Fruit fly (Drosophila melanogaster): ENCODE results near the gene CG6149.

The CG6149 gene

dm6 chr3L:11448349-11448748, 13.1 kb upstream of the CG6149 start:
- TF ChIP-seq Myc (optimal IDR thresholded peaks at IDR 0.05): no peak
- no peak for TF ChIP-seq ttk (optimal IDR thresholded peaks at IDR 0.05)
- no peak for TF ChIP-seq psq (optimal IDR thresholded peaks at IDR 0.05)
- no peak for TF ChIP-seq Sin3A (optimal IDR thresholded peaks at IDR 0.05)
- no peak for TF ChIP-seq insv (optimal IDR thresholded peaks at IDR 0.05)
- TF ChIP-seq h (optimal IDR thresholded peaks at IDR 0.05): no peak

dm6 chr3L:11447022-11447728, 11.9 kb upstream of the CG6149 start:
- TF ChIP-seq ttk (optimal IDR thresholded peaks at IDR 0.05) (no peak), psq (optimal IDR thresholded peaks at IDR 0.05) (no peak), h (optimal IDR thresholded peaks at IDR 0.05) (no peak), Sin3A (optimal IDR thresholded peaks at IDR 0.05) (no peak), Myc (optimal IDR thresholded peaks at IDR 0.05) (no peak), insv (optimal IDR thresholded peaks at IDR 0.05) (no peak)

dm6 chr3L:11444861-11445260, 9.6 kb upstream of the CG6149 start, which contains the start of gene CG7557:
TSS of gene CG7557 (plus strand) at chr3L:11445161.
- TF ChIP-seq ttk (optimal IDR thresholded peaks at IDR 0.05) (no peak), Sin3A (optimal IDR thresholded peaks at IDR 0.05) (no peak), h (optimal IDR thresholded peaks at IDR 0.05) (no peak), Myc (optimal IDR thresholded peaks at IDR 0.05) (no peak), insv (optimal IDR thresholded peaks at IDR 0.05) (no peak), psq (optimal IDR thresholded peaks at IDR 0.05) (no peak)

- no peak for TF ChIP-seq Myc (optimal IDR thresholded peaks at IDR 0.05)
- TF ChIP-seq psq (optimal IDR thresholded peaks at IDR 0.05): no peak
- TF ChIP-seq insv (optimal IDR thresholded peaks at IDR 0.05): no peak
- no peak for TF ChIP-seq h (optimal IDR thresholded peaks at IDR 0.05)
- no peak for TF ChIP-seq Sin3A (optimal IDR thresholded peaks at IDR 0.05)
- TF ChIP-seq ttk (optimal IDR thresholded peaks at IDR 0.05): no peak
Measured at dm6 chr3L:11444169-11444568, 8.9 kb upstream of the CG6149 start.

dm6 chr3L:11443474-11444080, 8.3 kb upstream of the CG6149 start:
- TF ChIP-seq psq (optimal IDR thresholded peaks at IDR 0.05): no peak
- no peak for TF ChIP-seq h (optimal IDR thresholded peaks at IDR 0.05)
- TF ChIP-seq insv (optimal IDR thresholded peaks at IDR 0.05): no peak
- no peak for TF ChIP-seq ttk (optimal IDR thresholded peaks at IDR 0.05)
- no peak for TF ChIP-seq Sin3A (optimal IDR thresholded peaks at IDR 0.05)
- TF ChIP-seq Myc (optimal IDR thresholded peaks at IDR 0.05): no peak

dm6 chr3L:11441889-11442782, 6.9 kb upstream of the CG6149 start:
- TF ChIP-seq Myc (optimal IDR thresholded peaks at IDR 0.05) (no peak), Sin3A (optimal IDR thresholded peaks at IDR 0.05) (no peak), insv (optimal IDR thresholded peaks at IDR 0.05) (no peak), psq (optimal IDR thresholded peaks at IDR 0.05) (no peak), h (optimal IDR thresholded peaks at IDR 0.05) (no peak), ttk (optimal IDR thresholded peaks at IDR 0.05) (no peak)

dm6 chr3L:11440769-11441168, 5.5 kb upstream of the CG6149 start:
- TF ChIP-seq Sin3A (optimal IDR thresholded peaks at IDR 0.05): no peak
- no peak for TF ChIP-seq h (optimal IDR thresholded peaks at IDR 0.05)
- no peak for TF ChIP-seq psq (optimal IDR thresholded peaks at IDR 0.05)
- TF ChIP-seq ttk (optimal IDR thresholded peaks at IDR 0.05): no peak
- no peak for TF ChIP-seq Myc (optimal IDR thresholded peaks at IDR 0.05)
- no peak for TF ChIP-seq insv (optimal IDR thresholded peaks at IDR 0.05)

- TF ChIP-seq Myc (optimal IDR thresholded peaks at IDR 0.05) (no peak), ttk (optimal IDR thresholded peaks at IDR 0.05) (no peak), Sin3A (optimal IDR thresholded peaks at IDR 0.05) (no peak), h (optimal IDR thresholded peaks at IDR 0.05) (no peak), insv (optimal IDR thresholded peaks at IDR 0.05) (no peak), psq (optimal IDR thresholded peaks at IDR 0.05) (no peak)
Measured at dm6 chr3L:11440258-11440657, 5.0 kb upstream of the CG6149 start.

dm6 chr3L:11439570-11439969, 4.3 kb upstream of the CG6149 start:
- TF ChIP-seq h (optimal IDR thresholded peaks at IDR 0.05): no peak
- no peak for TF ChIP-seq insv (optimal IDR thresholded peaks at IDR 0.05)
- TF ChIP-seq Myc (optimal IDR thresholded peaks at IDR 0.05): no peak
- TF ChIP-seq Sin3A (optimal IDR thresholded peaks at IDR 0.05): no peak
- TF ChIP-seq psq (optimal IDR thresholded peaks at IDR 0.05): no peak
- TF ChIP-seq ttk (optimal IDR thresholded peaks at IDR 0.05): no peak

- TF ChIP-seq Myc (optimal IDR thresholded peaks at IDR 0.05) (no peak), Sin3A (optimal IDR thresholded peaks at IDR 0.05) (no peak), insv (optimal IDR thresholded peaks at IDR 0.05) (no peak), psq (optimal IDR thresholded peaks at IDR 0.05) (no peak), h (optimal IDR thresholded peaks at IDR 0.05) (no peak), ttk (optimal IDR thresholded peaks at IDR 0.05) (no peak)
Measured at dm6 chr3L:11434112-11434511, 1.2 kb downstream of the CG6149 start.

dm6 chr3L:11433151-11433550, 2.1 kb downstream of the CG6149 start:
- TF ChIP-seq psq (optimal IDR thresholded peaks at IDR 0.05): no peak
- TF ChIP-seq Sin3A (optimal IDR thresholded peaks at IDR 0.05): no peak
- no peak for TF ChIP-seq h (optimal IDR thresholded peaks at IDR 0.05)
- no peak for TF ChIP-seq Myc (optimal IDR thresholded peaks at IDR 0.05)
- no peak for TF ChIP-seq ttk (optimal IDR thresholded peaks at IDR 0.05)
- TF ChIP-seq insv (optimal IDR thresholded peaks at IDR 0.05): no peak

dm6 chr3L:11432472-11432871, 2.8 kb downstream of the CG6149 start:
- TF ChIP-seq h (optimal IDR thresholded peaks at IDR 0.05) (no peak), Myc (optimal IDR thresholded peaks at IDR 0.05) (no peak), Sin3A (optimal IDR thresholded peaks at IDR 0.05) (no peak), ttk (optimal IDR thresholded peaks at IDR 0.05) (no peak), insv (optimal IDR thresholded peaks at IDR 0.05) (no peak), psq (optimal IDR thresholded peaks at IDR 0.05) (no peak)
